Worm (Caenorhabditis elegans): ENCODE results near the gene swt-4.

The swt-4 gene

DNA sequence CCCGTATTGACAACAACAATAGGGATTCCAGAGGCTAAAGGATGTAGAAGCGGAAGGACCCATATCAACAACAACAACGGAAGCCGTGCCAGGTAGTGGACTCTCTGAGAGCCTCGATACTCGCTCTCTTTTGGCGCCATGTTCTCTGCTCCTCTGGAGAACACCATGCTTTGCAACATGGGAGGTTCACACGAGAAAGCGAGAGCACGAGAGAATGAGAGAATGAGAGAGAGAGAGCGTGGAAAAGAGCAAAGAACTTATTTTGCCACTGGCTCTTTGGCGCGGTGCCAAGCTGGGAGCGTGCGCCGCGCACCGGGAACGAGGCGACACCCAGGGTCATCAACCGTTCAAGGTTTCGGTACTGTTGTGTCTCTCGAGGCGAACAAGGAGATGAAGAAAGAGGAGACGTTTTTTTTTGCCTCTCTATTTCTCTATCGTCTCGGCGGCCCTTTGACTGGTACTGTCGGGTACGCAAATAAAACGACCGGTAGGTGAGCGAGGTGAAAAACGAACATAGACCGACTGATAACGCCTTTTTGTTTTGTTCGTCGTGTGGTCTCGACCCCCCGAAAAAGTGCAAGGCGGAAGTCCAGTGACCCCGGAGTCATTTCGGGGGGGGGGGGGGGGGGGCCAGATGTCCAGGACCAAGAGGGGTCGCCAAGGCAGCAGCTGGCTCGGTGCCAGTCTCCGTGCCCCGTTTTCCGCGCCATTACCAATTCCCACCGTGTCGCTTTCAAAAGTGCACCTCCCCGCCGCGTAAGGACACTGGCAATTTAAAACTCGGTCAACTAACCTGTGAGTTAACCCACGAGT, 3.9 kb upstream of the swt-4 start, which contains the start of gene Y39A1A.10 (continued):
- TF ChIP-seq ces-1 (GFP tag; optimal IDR thresholded peaks at IDR 0.05) (no peak), fkh-10 (GFP tag; optimal IDR thresholded peaks at IDR 0.05) (peak; percentile 67), nhr-48 (tag; optimal IDR thresholded peaks at IDR 0.05) (peak; percentile 3), aly-2 (tag; optimal IDR thresholded peaks at IDR 0.05) (no peak), unc-130 (GFP tag; optimal IDR thresholded peaks at IDR 0.05) (no peak), sdz-12 (GFP tag; optimal IDR thresholded peaks at IDR 0.05) (no peak), tra-1 (GFP tag; IDR thresholded peaks at IDR 0.05) (no peak), T20F7.1 (GFP tag; optimal IDR thresholded peaks at IDR 0.05) (no peak), nhr-111 (GFP tag; optimal IDR thresholded peaks at IDR 0.05) (no peak), hlh-11 (tag; optimal IDR thresholded peaks at IDR 0.05) (peak; percentile 70), R02D3.7 (tag; optimal IDR thresholded peaks at IDR 0.05) (no peak), dmd-9 (GFP tag; IDR thresholded peaks at IDR 0.05) (no peak), zfp-3 (GFP tag; conservative IDR thresholded peaks at IDR 0.05) (no peak), nhr-77 (tag; optimal IDR thresholded peaks at IDR 0.05) (no peak), zfp-2 (tag; optimal IDR thresholded peaks at IDR 0.05) (no peak), F10B5.3 (tag; optimal IDR thresholded peaks at IDR 0.05) (no peak), lsy-2 (tag; optimal IDR thresholded peaks at IDR 0.05) (peak in 1 of 2 experiments; percentile 31), attf-4 (tag; optimal IDR thresholded peaks at IDR 0.05) (no peak), madf-9 (GFP tag; conservative IDR thresholded peaks at IDR 0.05) (no peak), nhr-28 (tag; optimal IDR thresholded peaks at IDR 0.05) (peak; percentile 79), daf-19 (GFP tag; conservative IDR thresholded peaks at IDR 0.05) (no peak), zip-11 (GFP tag; IDR thresholded peaks at IDR 0.05) (no peak), daf-8 (GFP tag; IDR thresholded peaks at IDR 0.05) (no peak), ceh-20 (GFP tag; IDR thresholded peaks at IDR 0.05) (no peak), nhr-10 (tag; optimal IDR thresholded peaks at IDR 0.05) (no peak), ctbp-1 (GFP tag; IDR thresholded peaks at IDR 0.05) (no peak), arid-1 (GFP tag; conservative IDR thresholded peaks at IDR 0.05) (0 out of 2 replicates have a peak, but pooled peaks have one; percentile 9), snpc-4 (tag; optimal IDR thresholded peaks at IDR 0.05) (no peak), lin-1 (GFP tag; IDR thresholded peaks at IDR 0.05) (no peak), nhr-25 (tag; optimal IDR thresholded peaks at IDR 0.05; ENCODE audit: borderline replicate concordance, insufficient read depth) (peak; percentile 80), egl-43 (GFP tag; IDR thresholded peaks at IDR 0.05) (no peak), nhr-102 (tag; optimal IDR thresholded peaks at IDR 0.05) (no peak), spr-1 (tag; optimal IDR thresholded peaks at IDR 0.05) (no peak), unc-62 (GFP tag; optimal IDR thresholded peaks at IDR 0.05 in 1 of 2) (no peak), unc-62 (tag; optimal IDR thresholded peaks at IDR 0.05) (no peak), nhr-237 (tag; optimal IDR thresholded peaks at IDR 0.05) (no peak), set-16 (GFP tag; IDR thresholded peaks at IDR 0.05) (peak; percentile 98), lin-39 (tag; optimal IDR thresholded peaks at IDR 0.05) (no peak), hmg-1.1 (GFP tag; IDR thresholded peaks at IDR 0.05) (peak; percentile 19; the same call in 1 of the 2 replicates), F37D6.2 (tag; optimal IDR thresholded peaks at IDR 0.05) (no peak), F26F4.8 (GFP tag; conservative IDR thresholded peaks at IDR 0.05) (no peak), nhr-41 (GFP tag; IDR thresholded peaks at IDR 0.05) (no peak), dve-1 (tag; optimal IDR thresholded peaks at IDR 0.05; ENCODE audit: insufficient read depth) (peak; percentile 24), mes-2 (tag; optimal IDR thresholded peaks at IDR 0.05; ENCODE audit: poor library complexity, severe bottlenecking) (peak; percentile 51), T26A8.4 (GFP tag; IDR thresholded peaks at IDR 0.05) (no peak), Y105C5A.15 (GFP tag; IDR thresholded peaks at IDR 0.05) (no peak), hlh-30 (tag; optimal IDR thresholded peaks at IDR 0.05; ENCODE audit: insufficient read depth) (peak; percentile 3), ama-1 (optimal IDR thresholded peaks at IDR 0.05) (no peak), php-3 (GFP tag; IDR thresholded peaks at IDR 0.05) (0 out of 2 replicates have a peak, but pooled peaks have one; percentile 11), zag-1 (tag; optimal IDR thresholded peaks at IDR 0.05) (no peak)

Measured in whole organism, L4 larva.